Worm (Caenorhabditis elegans) whole organism, late embryonic: ENCODE measurements around the gene str-173.

Experiments used
- dve-1 ChIP-seq: sonication (generic microtip); optimal IDR thresholded peaks from 2 replicates; lab custom pipeline; 2017; ENCODE audit warnings: antibody characterized with exemption, mild to moderate bottlenecking, missing genetic modification characterization, missing compliant biosample characterization
- hlh-15 ChIP-seq: sonication (generic microtip); optimal IDR thresholded peaks from 2 replicates; lab custom pipeline; 2016; ENCODE audit warnings: missing genetic modification characterization, missing compliant biosample characterization
- npax-4 ChIP-seq: sonication (generic microtip); optimal IDR thresholded peaks from 2 replicates; lab custom pipeline; 2016; ENCODE audit warnings: missing genetic modification characterization, missing compliant biosample characterization

ce11 chrIV:4814185-4814584, 47.4 kb upstream of the str-173 start, which contains the start of gene srw-94:
- TF ChIP-seq dve-1 (tag; lab: Kevin White, UChicago) (no peak), npax-4 (tag; lab: Kevin White, UChicago) (no peak), hlh-15 (tag; lab: Kevin White, UChicago) (no peak)
